Fruit fly (Drosophila melanogaster): ENCODE measurements around the gene fig.

DNA sequence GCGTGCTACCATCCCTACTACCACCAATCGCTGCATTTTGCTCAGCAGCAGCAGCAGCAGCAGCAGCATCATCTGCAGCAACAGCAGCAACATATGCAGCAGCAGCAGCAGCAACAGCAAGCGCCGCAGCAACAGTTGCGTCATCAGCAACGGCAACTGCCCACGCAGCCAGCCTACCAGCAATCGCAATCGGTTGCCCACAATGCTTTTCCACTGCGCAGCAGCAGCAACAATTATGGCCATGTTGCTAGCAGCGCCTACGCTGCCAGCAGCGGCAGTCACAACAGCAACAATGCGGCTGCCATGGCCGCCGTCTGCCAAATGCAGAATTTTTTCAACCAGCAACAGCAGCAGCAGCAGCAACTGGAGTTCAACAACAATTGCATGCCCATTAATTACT lies 9.9 kb upstream of the fig start:
- TF ChIP-seq spab (GFP tag; optimal IDR thresholded peaks at IDR 0.05) (no peak), CG6854 (GFP tag; optimal IDR thresholded peaks at IDR 0.05) (no peak), CG7368 (GFP tag; optimal IDR thresholded peaks at IDR 0.05) (no peak), Hr4 (GFP tag; optimal IDR thresholded peaks at IDR 0.05) (no peak), Lpt (GFP tag; optimal IDR thresholded peaks at IDR 0.05) (no peak), CG1621 (tag; optimal IDR thresholded peaks at IDR 0.05) (no peak)

All from whole organism, prepupa.